Worm (Caenorhabditis elegans): ENCODE results near the gene C18H7.12.

C18H7.12 gene

ce11 chrIV:584039-584438, 3.6 kb downstream of the C18H7.12 start:
- TF ChIP-seq zag-1 (tag; optimal IDR thresholded peaks at IDR 0.05), result no peak
- TF ChIP-seq mdl-1 (tag; optimal IDR thresholded peaks at IDR 0.05), result no peak
- TF ChIP-seq efl-1 (optimal IDR thresholded peaks at IDR 0.05), result no peak
- peak in 1 of 2 experiments; percentile 56 for TF ChIP-seq efl-1 (GFP tag; optimal IDR thresholded peaks at IDR 0.05 in 1 of 2)

ce11 chrIV:582130-582529, 5.5 kb downstream of the C18H7.12 start, which contains the start of gene F56A11.6:
Gene F56A11.6 (minus strand): TSS chrIV:582230.
- TF ChIP-seq ces-1 (GFP tag; optimal IDR thresholded peaks at IDR 0.05) (no peak), efl-1 (optimal IDR thresholded peaks at IDR 0.05) (no peak), efl-1 (GFP tag; optimal IDR thresholded peaks at IDR 0.05 in 1 of 2) (peak in 1 of 2 experiments; percentile 3), elt-2 (tag; optimal IDR thresholded peaks at IDR 0.05) (no peak)

- TF ChIP-seq snu-23 (GFP tag; optimal IDR thresholded peaks at IDR 0.05) (no peak), ama-1 (optimal IDR thresholded peaks at IDR 0.05) (no peak), egl-13 (tag; optimal IDR thresholded peaks at IDR 0.05) (no peak), C34B4.2 (tag; optimal IDR thresholded peaks at IDR 0.05) (no peak), zip-4 (GFP tag; optimal IDR thresholded peaks at IDR 0.05) (no peak), rnt-1 (tag; optimal IDR thresholded peaks at IDR 0.05) (no peak), nhr-11 (tag; optimal IDR thresholded peaks at IDR 0.05) (no peak), Y116A8C.19 (tag; optimal IDR thresholded peaks at IDR 0.05; ENCODE audit: borderline replicate concordance) (no peak), lin-15B (tag; optimal IDR thresholded peaks at IDR 0.05) (no peak), pqm-1 (tag; optimal IDR thresholded peaks at IDR 0.05) (no peak), alr-1 (tag; optimal IDR thresholded peaks at IDR 0.05; ENCODE audit: borderline replicate concordance) (no peak), hlh-17 (GFP tag; optimal IDR thresholded peaks at IDR 0.05; ENCODE audit: borderline replicate concordance) (no peak), aly-2 (tag; optimal IDR thresholded peaks at IDR 0.05) (no peak)
Observed at ce11 chrIV:580512-580911, 7.1 kb downstream of the C18H7.12 start.

- TF ChIP-seq zag-1 (tag; optimal IDR thresholded peaks at IDR 0.05), result no peak
- peak; percentile 33 to 37 for TF ChIP-seq efl-1 (optimal IDR thresholded peaks at IDR 0.05)
- peak; percentile 42 to 87 for TF ChIP-seq efl-1 (GFP tag; optimal IDR thresholded peaks at IDR 0.05 in 1 of 2)
- TF ChIP-seq Y116A8C.19 (tag; optimal IDR thresholded peaks at IDR 0.05; ENCODE audit: borderline replicate concordance), result no peak
- TF ChIP-seq lin-35 (GFP tag; optimal IDR thresholded peaks at IDR 0.05), result peak; percentile 51 to 59
- TF ChIP-seq blmp-1 (tag; optimal IDR thresholded peaks at IDR 0.05), result no peak
- no peak for TF ChIP-seq unc-30 (tag; optimal IDR thresholded peaks at IDR 0.05)
- TF ChIP-seq hlh-4 (tag; optimal IDR thresholded peaks at IDR 0.05), result no peak
- TF ChIP-seq ceh-8 (GFP tag; optimal IDR thresholded peaks at IDR 0.05), result no peak
- no peak for TF ChIP-seq xbp-1 (tag; optimal IDR thresholded peaks at IDR 0.05)
- TF ChIP-seq alr-1 (tag; optimal IDR thresholded peaks at IDR 0.05; ENCODE audit: borderline replicate concordance), result no peak
- TF ChIP-seq zip-4 (GFP tag; optimal IDR thresholded peaks at IDR 0.05), result no peak
- no peak for TF ChIP-seq isw-1 (GFP tag; IDR thresholded peaks at IDR 0.05)
- no peak for TF ChIP-seq sox-4 (tag; optimal IDR thresholded peaks at IDR 0.05)
- TF ChIP-seq ceh-82 (tag; optimal IDR thresholded peaks at IDR 0.05), result peak in 1 of 3 experiments; percentile 24
- TF ChIP-seq dpl-1 (GFP tag; optimal IDR thresholded peaks at IDR 0.05), result peak in 2 of 3 experiments; percentile 17 to 47
- no peak for TF ChIP-seq ceh-63 (GFP tag; optimal IDR thresholded peaks at IDR 0.05)
- no peak for TF ChIP-seq nhr-47 (tag; optimal IDR thresholded peaks at IDR 0.05)
- peak; percentile 34 for TF ChIP-seq mep-1 (tag; optimal IDR thresholded peaks at IDR 0.05)
- TF ChIP-seq rnt-1 (tag; optimal IDR thresholded peaks at IDR 0.05), result peak; percentile 22
- TF ChIP-seq C34B4.2 (tag; optimal IDR thresholded peaks at IDR 0.05), result no peak
- TF ChIP-seq F16B12.6 (tag; optimal IDR thresholded peaks at IDR 0.05), result peak; percentile 85
Observed at ce11 chrIV:572487-572886, 15.1 kb downstream of the C18H7.12 start, which contains the start of gene gex-2. Gene gex-2 (plus strand): TSS chrIV:572769.

ce11 chrIV:570799-571300, 16.8 kb downstream of the C18H7.12 start, which contains the start of gene F56A11.5:
Gene F56A11.5 (minus strand): TSS chrIV:570849.
- TF ChIP-seq elt-3 (tag; optimal IDR thresholded peaks at IDR 0.05), result no peak
- TF ChIP-seq elt-2 (tag; optimal IDR thresholded peaks at IDR 0.05), result no peak
